Worm (Caenorhabditis elegans) whole organism, L4/young adult: Measurements from ENCODE around the gene K11H12.8.

Experiments used
- W03F9.2 ChIP-seq: fragments of 150-350 bp; optimal IDR thresholded peaks from 2 replicates; lab custom pipeline; 2014; ENCODE audit warnings: missing biosample characterization, missing genetic modification characterization
- dao-5 ChIP-seq: sonication (generic microtip); optimal IDR thresholded peaks from 2 replicates; lab custom pipeline; 2016; ENCODE audit warnings: missing genotype, missing genetic modification characterization, moderate library complexity, missing compliant biosample characterization
- him-1 ChIP-seq: sonication (generic microtip); optimal IDR thresholded peaks from 2 replicates; lab custom pipeline; 2016; ENCODE audit warnings: missing genotype, missing genetic modification reagents, missing genetic modification characterization, missing compliant biosample characterization

The K11H12.8 gene

DNA sequence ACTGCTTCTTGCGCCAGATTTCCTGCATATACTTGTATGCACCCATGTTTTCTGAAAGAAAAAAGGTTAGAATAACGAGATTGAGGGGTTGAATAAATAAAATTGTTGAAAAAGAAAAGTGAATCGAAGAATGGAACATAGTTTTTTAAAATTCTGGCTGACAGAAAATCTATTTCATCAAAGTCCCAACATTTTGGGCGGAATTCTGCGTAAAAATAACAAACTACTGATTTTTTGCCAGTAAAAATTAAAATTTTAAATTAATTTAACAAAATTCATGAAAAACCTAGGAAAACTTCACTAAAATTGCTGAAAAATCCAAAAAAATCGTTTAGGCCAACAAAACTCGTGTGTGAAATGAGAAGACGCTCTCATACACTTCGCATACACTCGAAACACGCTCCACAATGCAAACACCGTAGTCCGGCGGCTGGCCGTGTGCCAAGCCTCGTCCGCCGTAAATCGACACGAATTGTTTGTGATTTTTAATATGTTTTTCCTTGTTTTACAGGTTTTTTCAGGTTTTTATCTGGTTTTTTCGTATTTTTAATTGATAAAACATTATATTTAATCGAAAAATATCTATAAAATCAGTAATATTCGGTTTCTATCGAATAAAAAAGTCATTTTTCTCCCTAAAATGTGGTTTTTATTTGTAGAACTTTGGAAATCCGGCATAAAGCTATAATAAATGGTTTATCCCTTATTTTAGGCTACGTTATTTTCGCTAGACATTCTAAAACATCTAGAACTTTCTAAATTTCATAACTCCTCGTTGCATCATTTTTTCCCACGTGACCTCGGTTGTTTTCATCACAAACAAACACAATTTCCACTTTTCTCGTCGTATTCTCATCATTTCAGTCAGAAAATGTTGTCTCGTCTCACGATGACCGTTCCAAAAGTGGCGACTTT lies at the start of gene K11H12.8, which contains the start of gene rpl-15:
K11H12.8 (plus strand) TSS at position 865 of the 915 bp plus-strand sequence.
rpl-15 (minus strand) TSS at position 51 of the 915 bp plus-strand sequence.
- peak; percentile 99 for TF ChIP-seq W03F9.2 (tag; lab: Kevin White, UChicago)
- peak; percentile 100 for TF ChIP-seq him-1 (tag; lab: Kevin White, UChicago)
- peak; percentile 83 for TF ChIP-seq dao-5 (tag; lab: Kevin White, UChicago)

DNA sequence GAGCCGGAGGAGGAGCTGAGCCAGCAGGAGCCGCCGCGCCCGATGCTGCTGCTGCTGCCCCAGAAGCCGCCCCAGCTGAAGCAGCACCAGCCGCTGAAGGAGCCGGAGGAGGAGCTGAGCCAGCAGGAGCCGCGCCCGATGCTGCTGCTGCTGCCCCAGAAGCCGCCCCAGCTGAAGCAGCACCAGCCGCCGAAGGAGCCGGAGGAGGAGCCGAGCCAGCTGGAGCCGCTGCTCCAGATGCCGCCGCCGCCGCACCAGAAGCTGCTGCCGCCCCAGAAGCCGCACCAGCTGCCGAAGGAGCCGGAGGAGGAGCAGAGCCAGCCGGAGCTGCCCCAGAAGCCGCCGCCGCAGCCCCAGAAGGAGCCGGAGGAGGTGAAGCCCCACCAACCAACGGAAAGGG lies 49.8 kb upstream of the K11H12.8 start:
- no peak for TF ChIP-seq him-1 (tag; lab: Kevin White, UChicago)
- no peak for TF ChIP-seq dao-5 (tag; lab: Kevin White, UChicago)
- TF ChIP-seq W03F9.2 (tag; lab: Kevin White, UChicago): no peak

DNA sequence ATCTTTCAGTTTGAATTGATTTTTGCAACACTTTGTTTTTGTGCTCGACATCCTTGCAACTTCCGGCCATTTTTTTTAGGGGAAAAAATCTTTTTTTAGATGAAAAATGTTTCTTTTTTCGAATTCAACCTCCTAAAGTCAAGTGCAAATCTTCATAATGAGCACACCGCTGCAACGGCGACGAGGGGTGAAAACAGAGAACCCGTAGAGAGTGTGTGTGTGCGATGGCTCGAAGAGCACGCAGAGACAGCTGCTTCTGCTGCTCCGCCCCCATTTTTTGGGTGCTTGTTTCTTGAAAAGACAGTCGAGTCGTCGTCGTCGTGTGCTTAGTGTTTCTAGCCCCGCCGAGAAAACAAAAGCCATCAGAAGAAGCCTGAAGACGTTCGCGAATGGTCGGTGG lies 49.1 kb upstream of the K11H12.8 start, which contains the start of gene inx-18:
inx-18 (plus strand) TSS at position 301 of the 400 bp plus-strand sequence.
- TF ChIP-seq W03F9.2 (tag; lab: Kevin White, UChicago) (no peak), dao-5 (tag; lab: Kevin White, UChicago) (no peak), him-1 (tag; lab: Kevin White, UChicago) (no peak)

DNA sequence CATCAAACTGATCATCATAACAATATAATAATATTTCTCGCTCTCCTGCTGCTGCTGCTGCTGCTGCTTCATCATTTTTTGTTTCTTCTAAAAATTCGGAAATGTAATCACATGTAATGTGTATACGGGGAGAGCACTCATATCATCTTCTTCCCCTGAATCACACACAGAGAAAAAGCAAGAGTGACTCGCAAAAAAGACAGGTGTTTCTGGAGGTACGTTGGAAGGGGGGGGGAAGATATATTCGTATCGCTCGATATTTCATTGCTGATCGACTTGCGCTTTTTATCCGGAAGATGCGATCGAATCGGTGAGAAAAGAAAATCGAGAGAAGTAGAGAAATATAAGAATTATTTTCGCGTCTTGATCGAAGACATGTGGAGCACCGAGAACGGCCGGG lies 47.6 kb upstream of the K11H12.8 start:
- no peak for TF ChIP-seq him-1 (tag; lab: Kevin White, UChicago)

DNA sequence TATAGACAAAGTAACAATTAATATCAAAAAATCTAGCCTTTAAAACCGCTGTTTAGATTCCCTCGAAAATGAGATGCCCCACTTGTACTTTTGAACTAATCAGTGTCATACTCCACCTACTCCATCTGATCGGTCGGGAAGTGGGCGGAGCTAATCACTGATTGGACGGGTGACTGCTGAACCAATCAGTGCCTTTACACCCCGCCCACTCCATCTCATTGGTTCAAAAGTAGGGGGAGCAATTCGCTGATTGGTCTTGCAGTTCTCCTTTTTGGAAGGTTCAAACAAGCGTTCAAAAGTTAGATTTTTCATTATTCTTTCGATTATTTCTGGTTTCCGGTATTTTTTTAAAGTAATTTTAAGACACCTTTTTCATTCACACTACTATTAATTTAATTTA lies 42.0 kb upstream of the K11H12.8 start:
- TF ChIP-seq him-1 (tag; lab: Kevin White, UChicago) (no peak), dao-5 (tag; lab: Kevin White, UChicago) (no peak), W03F9.2 (tag; lab: Kevin White, UChicago) (no peak)

DNA sequence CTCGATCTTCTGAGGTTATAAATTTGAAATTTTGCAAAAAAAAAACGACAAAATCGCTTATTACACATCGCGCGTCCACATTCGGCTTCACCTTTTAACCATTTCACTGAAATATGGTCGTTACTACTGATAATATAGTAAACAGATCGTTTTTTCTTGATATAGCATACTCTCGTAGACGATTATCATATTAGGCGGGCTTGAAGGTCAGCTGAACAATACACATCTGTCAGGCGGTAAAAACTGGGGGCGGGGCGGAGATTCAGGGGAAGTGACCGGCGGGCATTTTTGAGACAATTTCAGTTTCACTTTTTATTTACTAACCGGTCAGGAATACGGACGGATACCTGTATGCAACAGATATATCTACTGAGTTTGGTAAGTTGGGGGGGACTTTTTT lies 39.9 kb upstream of the K11H12.8 start, which contains the start of gene C18H7.1:
C18H7.1 (plus strand) TSS at position 301 of the 400 bp plus-strand sequence.
- no peak for TF ChIP-seq him-1 (tag; lab: Kevin White, UChicago)
- no peak for TF ChIP-seq dao-5 (tag; lab: Kevin White, UChicago)
- TF ChIP-seq W03F9.2 (tag; lab: Kevin White, UChicago): no peak

DNA sequence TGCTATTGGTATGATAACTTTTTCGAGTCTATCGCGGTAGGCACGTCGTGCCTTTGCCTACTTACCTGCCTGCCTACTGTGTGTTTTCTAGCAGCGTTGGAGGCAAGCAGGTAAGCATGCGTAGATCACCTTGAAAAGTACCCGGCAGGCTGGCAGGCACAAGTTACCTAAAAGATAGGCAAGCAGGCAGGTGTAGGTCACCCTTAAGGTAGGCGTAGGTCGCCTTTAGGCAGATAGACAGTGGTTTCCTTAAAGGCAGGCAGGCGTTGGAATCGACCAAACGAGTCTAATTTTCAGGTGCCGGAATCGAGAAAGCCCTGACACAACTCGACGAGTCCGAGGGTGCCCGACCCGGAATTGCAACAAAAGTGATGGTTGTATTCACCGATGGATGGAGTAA lies 35.4 kb upstream of the K11H12.8 start:
- TF ChIP-seq dao-5 (tag; lab: Kevin White, UChicago) (no peak), him-1 (tag; lab: Kevin White, UChicago) (no peak), W03F9.2 (tag; lab: Kevin White, UChicago) (no peak)

DNA sequence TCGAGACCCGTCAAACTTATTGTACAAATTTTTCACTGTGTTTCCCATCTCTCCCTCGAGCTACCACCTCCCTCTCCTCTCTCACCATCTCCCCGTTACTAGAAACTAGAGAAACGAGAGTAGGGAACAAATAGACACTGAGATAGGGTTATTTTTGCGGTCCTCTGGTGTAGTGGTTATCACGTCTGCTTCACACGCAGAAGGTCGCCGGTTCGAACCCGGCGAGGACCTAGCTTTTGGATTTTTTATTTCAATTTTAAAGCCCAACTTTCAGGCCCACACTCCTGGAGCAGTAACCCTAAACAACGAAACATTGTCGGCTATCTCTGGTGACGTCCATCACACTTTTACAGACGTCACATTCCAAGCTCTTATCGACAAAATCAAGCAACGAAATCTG lies 34.9 kb upstream of the K11H12.8 start:
- TF ChIP-seq W03F9.2 (tag; lab: Kevin White, UChicago): no peak
- peak; percentile 48 for TF ChIP-seq dao-5 (tag; lab: Kevin White, UChicago)
- peak; percentile 56 for TF ChIP-seq him-1 (tag; lab: Kevin White, UChicago)

DNA sequence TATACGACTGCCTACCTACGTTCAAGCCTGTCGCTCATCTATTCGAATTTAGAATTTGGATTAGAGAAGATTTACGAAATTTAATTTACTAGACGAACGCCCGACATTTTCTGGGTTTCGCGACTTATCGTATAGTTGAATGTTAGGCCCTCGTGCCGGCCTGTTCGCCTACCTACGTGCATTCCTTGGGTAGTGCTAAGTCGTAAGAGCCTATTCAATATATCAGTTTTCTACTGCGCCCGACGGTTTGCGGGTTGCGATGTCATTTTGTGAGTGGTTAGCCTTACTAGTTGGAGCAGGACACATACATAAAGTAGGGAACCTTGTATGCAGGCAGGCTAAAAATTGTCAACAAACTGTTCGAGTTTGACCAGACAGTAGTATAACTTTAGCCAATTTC lies 32.2 kb upstream of the K11H12.8 start:
- TF ChIP-seq dao-5 (tag; lab: Kevin White, UChicago) (no peak), him-1 (tag; lab: Kevin White, UChicago) (no peak), W03F9.2 (tag; lab: Kevin White, UChicago) (no peak)

DNA sequence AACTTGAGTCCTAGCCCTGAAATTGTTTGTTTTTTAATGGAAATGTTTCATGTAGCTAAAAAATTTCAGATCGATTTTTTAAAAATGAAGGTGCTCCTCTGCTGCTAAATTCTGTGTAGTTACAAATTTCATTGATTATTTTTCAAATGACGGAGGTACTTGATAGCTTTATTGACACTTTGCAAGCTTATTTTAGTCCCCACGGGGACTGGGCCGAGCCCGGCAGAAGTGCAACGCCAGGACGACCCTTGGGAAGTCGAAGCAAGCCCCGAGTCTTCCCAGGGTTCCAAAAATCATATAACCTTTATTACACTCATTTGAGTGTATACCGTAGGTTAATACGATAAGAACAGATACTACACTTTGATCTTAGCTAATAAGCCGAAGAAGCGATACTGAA lies 31.3 kb upstream of the K11H12.8 start:
- no peak for TF ChIP-seq him-1 (tag; lab: Kevin White, UChicago)
- no peak for TF ChIP-seq dao-5 (tag; lab: Kevin White, UChicago)
- TF ChIP-seq W03F9.2 (tag; lab: Kevin White, UChicago): no peak

DNA sequence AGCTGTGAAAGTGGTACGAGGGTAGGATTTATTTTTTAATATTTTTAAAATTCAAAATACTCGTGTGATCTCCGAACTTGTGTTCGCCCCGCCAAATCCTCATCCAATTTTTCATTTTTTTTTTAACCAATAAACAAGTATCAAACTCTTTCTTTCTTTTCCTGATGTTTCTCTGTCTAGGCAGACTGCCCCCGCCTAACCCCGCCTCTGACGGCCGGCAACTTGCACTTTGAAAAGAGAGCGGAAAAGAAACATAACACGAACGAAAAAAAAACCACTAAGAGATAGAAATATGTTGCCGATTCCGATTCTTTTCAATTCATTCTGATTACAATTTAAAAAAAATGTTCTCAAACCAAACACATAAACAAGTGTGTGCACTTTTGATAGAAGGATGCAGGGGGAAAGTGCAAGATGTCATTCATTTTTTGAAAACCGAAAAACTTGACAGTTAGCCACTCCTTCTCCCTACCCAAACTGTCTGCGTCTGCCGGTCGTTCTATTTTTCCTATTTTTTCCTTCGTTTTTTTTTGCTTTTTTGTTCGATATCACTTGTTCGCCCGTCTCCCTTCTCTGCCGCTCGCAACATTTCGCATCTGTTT lies 29.1 kb upstream of the K11H12.8 start:
- TF ChIP-seq him-1 (tag; lab: Kevin White, UChicago) (no peak), dao-5 (tag; lab: Kevin White, UChicago) (no peak), W03F9.2 (tag; lab: Kevin White, UChicago) (no peak)

DNA sequence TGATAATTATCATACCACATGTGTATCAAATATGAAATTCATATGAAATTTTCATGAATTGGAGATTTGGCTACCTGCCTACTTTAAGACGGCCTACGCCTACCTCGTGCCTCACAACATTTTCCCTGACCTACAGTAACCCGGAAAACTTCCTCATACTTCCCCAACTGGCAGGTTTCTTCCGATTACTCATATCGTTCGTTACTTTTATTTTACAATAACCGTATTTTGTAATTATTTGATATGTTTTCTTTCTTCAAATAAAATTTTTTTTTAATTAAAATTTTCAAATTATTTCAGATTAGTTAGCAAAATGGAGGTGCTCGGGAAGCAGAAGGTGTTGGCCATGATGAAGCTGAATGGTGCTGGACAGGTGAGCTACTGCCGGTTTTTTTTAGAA lies 28.0 kb upstream of the K11H12.8 start, which contains the start of gene nhr-76:
nhr-76 (plus strand) TSS at position 301 of the 400 bp plus-strand sequence.
- TF ChIP-seq him-1 (tag; lab: Kevin White, UChicago): no peak
- TF ChIP-seq W03F9.2 (tag; lab: Kevin White, UChicago): no peak
- no peak for TF ChIP-seq dao-5 (tag; lab: Kevin White, UChicago)

DNA sequence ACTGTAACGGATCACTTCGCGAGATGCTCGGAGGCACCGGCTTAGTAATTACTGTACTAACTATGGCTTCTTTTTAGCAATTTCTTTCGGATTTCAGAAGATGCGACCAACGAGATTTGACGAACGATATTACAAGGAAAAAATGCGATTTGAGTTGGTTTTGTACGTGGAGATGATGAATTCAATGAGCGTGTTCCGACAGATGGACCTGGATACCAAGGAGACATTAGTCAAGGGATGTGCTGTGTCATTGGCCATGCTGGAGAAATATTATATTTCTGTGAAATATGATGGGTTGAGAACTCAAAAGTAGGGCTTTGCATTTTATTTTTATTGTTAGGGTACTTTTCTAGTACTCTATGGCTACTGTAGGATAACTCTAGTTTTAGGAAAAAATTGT lies 24.6 kb upstream of the K11H12.8 start:
- no peak for TF ChIP-seq dao-5 (tag; lab: Kevin White, UChicago)
- TF ChIP-seq W03F9.2 (tag; lab: Kevin White, UChicago): no peak
